Worm (Caenorhabditis elegans): Measurements from ENCODE around the gene dhs-15.

DNA sequence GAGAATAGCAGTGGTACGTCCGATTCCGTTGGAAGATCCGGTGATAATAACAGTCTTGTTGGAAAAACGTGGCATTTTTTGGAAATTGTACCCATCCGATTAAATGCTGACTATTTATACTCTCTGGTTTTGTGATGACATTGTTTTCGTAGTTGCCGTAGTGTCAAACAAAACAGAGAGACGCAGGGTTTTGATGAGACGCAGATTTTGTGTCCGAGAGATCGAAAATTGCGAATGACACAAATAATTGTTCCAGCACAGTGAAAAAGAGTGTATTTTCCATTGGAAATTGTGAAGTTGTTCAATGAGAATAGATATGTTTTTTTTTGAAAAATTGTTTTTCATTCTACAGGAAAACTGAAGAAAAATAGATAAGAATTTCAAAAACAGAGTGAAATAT is 6.5 kb downstream of the dhs-15 start, which contains the start of gene R05D8.7:
- TF ChIP-seq zip-11 (GFP tag; IDR thresholded peaks at IDR 0.05) = no peak
- no peak for TF ChIP-seq ceh-20 (GFP tag; IDR thresholded peaks at IDR 0.05)
- TF ChIP-seq nhr-102 (tag; optimal IDR thresholded peaks at IDR 0.05) = no peak
- TF ChIP-seq ztf-11 (tag; optimal IDR thresholded peaks at IDR 0.05) = no peak
- TF ChIP-seq aha-1 (tag) = no peak
- no peak for TF ChIP-seq spr-3 (GFP tag; optimal IDR thresholded peaks at IDR 0.05)
- no peak for TF ChIP-seq jun-1 (tag; optimal IDR thresholded peaks at IDR 0.05)
- TF ChIP-seq hlh-30 (tag; optimal IDR thresholded peaks at IDR 0.05; ENCODE audit: insufficient read depth) = no peak
- no peak for TF ChIP-seq F10B5.3 (tag; optimal IDR thresholded peaks at IDR 0.05)
- TF ChIP-seq zag-1 (tag; optimal IDR thresholded peaks at IDR 0.05) = no peak
- TF ChIP-seq vab-7 (GFP tag; IDR thresholded peaks at IDR 0.05) = no peak
